Fruit fly (Drosophila melanogaster) whole organism, wandering third instar larva: Measurements from ENCODE around the gene CG10345.

Source experiments
- GATAd ChIP-seq: sonication (Bioruptor generic); optimal IDR thresholded peaks from 2 replicates; lab custom pipeline; 2016; ENCODE audit warnings: missing biosample characterization, missing genetic modification characterization
- OdsH ChIP-seq: fragments of 200-800 bp; sonication (Bioruptor generic); optimal IDR thresholded peaks from 2 replicates; lab custom pipeline; 2016; ENCODE audit warnings: missing biosample characterization, mild to moderate bottlenecking, missing genetic modification characterization
- Sp1 ChIP-seq: fragments of 200-800 bp; sonication (Bioruptor generic); optimal IDR thresholded peaks from 3 replicates; lab custom pipeline; 2019; ENCODE audit warnings: missing biosample characterization, mild to moderate bottlenecking, missing genetic modification characterization, moderate library complexity
- Vsx2 ChIP-seq: fragments of 200-300, 225-300 bp; sonication (Bioruptor generic); optimal IDR thresholded peaks from 2 replicates; lab custom pipeline; 2018; ENCODE audit warnings: missing biosample characterization, missing genetic modification characterization; ENCODE audit not compliant: partially characterized antibody
- br ChIP-seq: fragments of 200-800 bp; sonication (Bioruptor generic); optimal IDR thresholded peaks from 2 replicates; lab custom pipeline; 2016; ENCODE audit warnings: missing biosample characterization, missing genetic modification characterization
- dmrt93B ChIP-seq: fragments of 200-800 bp; sonication (Bioruptor generic); optimal IDR thresholded peaks from 2 replicates; lab custom pipeline; 2018; ENCODE audit warnings: missing biosample characterization, mild to moderate bottlenecking, missing genetic modification characterization
- rgr ChIP-seq: fragments of 200-800 bp; sonication (Bioruptor generic); optimal IDR thresholded peaks from 3 replicates; lab custom pipeline; 2016; ENCODE audit warnings: missing biosample characterization, mild to moderate bottlenecking, missing genetic modification characterization
- sv ChIP-seq: fragments of 200-800 bp; sonication (Bioruptor generic); optimal IDR thresholded peaks from 3 replicates; lab custom pipeline; 2016; ENCODE audit warnings: missing biosample characterization, missing genetic modification characterization
- usp ChIP-seq: fragments of >200 bp; optimal IDR thresholded peaks from 2 replicates; lab custom pipeline; 2017; ENCODE audit warnings: missing biosample characterization, missing genetic modification characterization

dm6 chr3R:16650950-16651349, 46.3 kb upstream of the CG10345 start, which contains the start of gene Mettl4:
- TF ChIP-seq GATAd (no peak), dmrt93B (GFP tag; lab: Kevin White, UChicago) (no peak), sv (GFP tag; lab: Kevin White, UChicago) (no peak), OdsH (no peak), rgr (GFP tag; lab: Kevin White, UChicago) (no peak), br (no peak), usp (no peak), Sp1 (no peak), Vsx2 (GFP tag; lab: Kevin White, UChicago) (no peak)
